Worm (Caenorhabditis elegans): ENCODE measurements around the gene lep-2.

DNA sequence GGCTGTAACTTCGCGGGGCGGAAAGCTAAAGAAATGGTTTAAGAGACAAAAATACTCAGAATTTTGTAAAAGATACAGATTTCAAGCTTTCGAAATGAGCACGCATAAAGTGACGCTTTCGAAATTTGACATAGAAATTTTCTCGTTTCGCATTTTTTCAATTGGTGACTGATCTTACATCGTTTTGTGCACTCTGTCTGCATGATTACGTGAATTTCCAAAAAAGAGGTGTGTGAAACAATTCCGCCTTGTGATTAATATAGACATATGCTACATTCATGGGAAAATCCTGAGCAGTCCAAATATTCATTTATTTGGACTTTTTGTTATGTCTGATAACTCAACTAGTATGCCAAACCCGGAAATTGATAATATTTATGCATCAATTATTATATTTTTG is 53.6 kb downstream of the lep-2 start, which contains the start of gene srx-12:
- no peak for TF ChIP-seq W03F9.2 (tag; optimal IDR thresholded peaks at IDR 0.05)
- TF ChIP-seq dao-5 (tag; optimal IDR thresholded peaks at IDR 0.05), result no peak

Data from whole organism, L4/young adult.